Fruit fly (Drosophila melanogaster) whole organism, embryonic: Measurements from ENCODE around the gene Traf4.

Experiments
- Atf-2 ChIP-seq: fragments of 200-800 bp; sonication (Bioruptor generic); optimal IDR thresholded peaks from 2 replicates; lab custom pipeline; 2016; ENCODE audit warnings: missing biosample characterization, missing genetic modification characterization
- CG10431 ChIP-seq: fragments of 200-800 bp; sonication (Bioruptor generic); optimal IDR thresholded peaks from 3 replicates; lab custom pipeline; 2018; ENCODE audit warnings: missing biosample characterization, mild to moderate bottlenecking, missing genetic modification characterization
- CG11085 ChIP-seq: fragments of 200-800 bp; sonication (Bioruptor generic); IDR thresholded peaks from 2 replicates; pipeline ENCODE4 v1.3.6; 2022; ENCODE audit warnings: missing biosample characterization, missing genetic modification characterization
- CG11696 ChIP-seq: fragments of 200-800 bp; sonication (Bioruptor generic); IDR thresholded peaks from 2 replicates; pipeline ENCODE4 v1.3.6; 2022; ENCODE audit warnings: missing biosample characterization, missing genetic modification characterization
- CG12236 ChIP-seq: fragments of 200-800 bp; sonication (Bioruptor generic); optimal IDR thresholded peaks from 2 replicates; lab custom pipeline; 2016; ENCODE audit warnings: missing biosample characterization, missing genetic modification characterization
- CG13123 ChIP-seq: fragments of 200-800 bp; sonication (Bioruptor generic); optimal IDR thresholded peaks from 2 replicates; lab custom pipeline; 2016; ENCODE audit warnings: missing biosample characterization, missing genetic modification characterization
- CG15269 ChIP-seq: fragments of 200-800 bp; sonication (Bioruptor generic); optimal IDR thresholded peaks from 2 replicates; lab custom pipeline; 2018; ENCODE audit warnings: missing biosample characterization, mild to moderate bottlenecking, missing genetic modification characterization, moderate library complexity
- CG2120 ChIP-seq: fragments of 200-800 bp; sonication (Bioruptor generic); optimal IDR thresholded peaks from 3 replicates; lab custom pipeline; 2016; ENCODE audit warnings: missing biosample characterization, missing genetic modification characterization
- CG2129 ChIP-seq: fragments of 200-800 bp; sonication (Bioruptor generic); IDR thresholded peaks from 2 replicates; pipeline ENCODE4 v1.3.6; 2022; ENCODE audit warnings: missing biosample characterization, missing genetic modification characterization; ENCODE audit not compliant: partially characterized antibody
- CG2875 ChIP-seq: fragments of 200-800 bp; sonication (Bioruptor generic); optimal IDR thresholded peaks from 2 replicates; lab custom pipeline; 2017; ENCODE audit warnings: missing biosample characterization, mild to moderate bottlenecking, missing genetic modification characterization, missing genetic modification reagents
- CG30431 ChIP-seq: fragments of 200-800 bp; sonication (Bioruptor generic); optimal IDR thresholded peaks from 2 replicates; lab custom pipeline; 2017; ENCODE audit warnings: missing biosample characterization, missing genetic modification characterization
- CG3847 ChIP-seq: fragments of 200-800 bp; sonication (Bioruptor generic); IDR thresholded peaks from 2 replicates; pipeline ENCODE4 v1.3.6; 2022; ENCODE audit warnings: missing biosample characterization, missing genetic modification characterization
- CG4854 ChIP-seq: fragments of 200-800 bp; sonication (Bioruptor generic); optimal IDR thresholded peaks from 2 replicates; lab custom pipeline; 2016; ENCODE audit warnings: missing biosample characterization, missing genetic modification characterization, inconsistent platforms
- CG5180 ChIP-seq: fragments of 200-800 bp; sonication (Bioruptor generic); optimal IDR thresholded peaks from 3 replicates; lab custom pipeline; 2017; ENCODE audit warnings: missing biosample characterization, missing genetic modification characterization, mild to moderate bottlenecking, moderate library complexity, missing genetic modification reagents
- CG6689 ChIP-seq: fragments of 200-800 bp; sonication (Bioruptor generic); IDR thresholded peaks from 2 replicates; pipeline ENCODE4 v1.3.6; 2022; ENCODE audit warnings: missing biosample characterization, missing genetic modification characterization
- CG7987 ChIP-seq: fragments of 200-800 bp; sonication (Bioruptor generic); optimal IDR thresholded peaks from 2 replicates; lab custom pipeline; 2018; ENCODE audit warnings: missing biosample characterization, mild to moderate bottlenecking, missing genetic modification characterization, moderate library complexity
- CG8281 ChIP-seq: fragments of 200-800 bp; sonication (Bioruptor generic); optimal IDR thresholded peaks from 2 replicates; lab custom pipeline; 2018; ENCODE audit warnings: missing biosample characterization, mild to moderate bottlenecking, missing genetic modification characterization, moderate library complexity
- Camta ChIP-seq: fragments of 200-800 bp; sonication (Bioruptor generic); optimal IDR thresholded peaks from 2 replicates; lab custom pipeline; 2016; ENCODE audit warnings: missing biosample characterization, missing genetic modification characterization
- D ChIP-seq, 2 experiments: fragments of 200-800 bp in 1 of 2; fragments of >200 bp in 1 of 2; sonication (Bioruptor generic) in 1 of 2; optimal IDR thresholded peaks; 2 replicates in 1 of 2; 3 replicates in 1 of 2; lab custom pipeline; 2017; ENCODE audit warnings: mild to moderate bottlenecking in 1 of 2, missing biosample characterization in 1 of 2, missing genetic modification characterization in 1 of 2, missing genetic modification reagents in 1 of 2
- Eip74EF ChIP-seq, 2 experiments: fragments of 200-800 bp in 1 of 2; fragments of >200 bp in 1 of 2; sonication (Bioruptor generic) in 1 of 2; optimal IDR thresholded peaks; 2 replicates each; lab custom pipeline; 2017 to 2019; ENCODE audit warnings: missing biosample characterization in 2 of 2, missing genetic modification characterization in 2 of 2, mild to moderate bottlenecking in 1 of 2, moderate library complexity in 1 of 2
- H15 ChIP-seq: fragments of 200-800 bp; sonication (Bioruptor generic); IDR thresholded peaks from 3 replicates; pipeline ENCODE4 v1.3.6; 2022; ENCODE audit warnings: missing biosample characterization, missing genetic modification characterization
- HLH3B ChIP-seq: fragments of 200-800 bp; sonication (Bioruptor generic); IDR thresholded peaks from 2 replicates; pipeline ENCODE4 v1.3.6; 2022; ENCODE audit warnings: missing biosample characterization, missing genetic modification characterization
- Hey ChIP-seq: fragments of 200-800 bp; sonication (Bioruptor generic); optimal IDR thresholded peaks from 3 replicates; lab custom pipeline; 2018; ENCODE audit warnings: missing biosample characterization, mild to moderate bottlenecking, missing genetic modification characterization
- Hr39 ChIP-seq: fragments of >200 bp; optimal IDR thresholded peaks from 2 replicates; lab custom pipeline; 2017
- Lhr ChIP-seq: fragments of 200-800 bp; sonication (Bioruptor generic); optimal IDR thresholded peaks from 3 replicates; lab custom pipeline; 2017; ENCODE audit warnings: mild to moderate bottlenecking, missing biosample characterization, missing genetic modification reagents, missing genetic modification characterization
- Meics ChIP-seq: fragments of 200-800 bp; sonication (Bioruptor generic); optimal IDR thresholded peaks from 2 replicates; lab custom pipeline; 2017; ENCODE audit warnings: missing biosample characterization, mild to moderate bottlenecking, missing genetic modification characterization
- Ptx1 ChIP-seq: fragments of 200-800 bp; sonication (Bioruptor generic); IDR thresholded peaks from 2 replicates; pipeline ENCODE4 v1.3.6; 2022; ENCODE audit warnings: missing biosample characterization, missing genetic modification characterization
- Sin3A ChIP-seq: fragments of >200 bp; optimal IDR thresholded peaks from 2 replicates; lab custom pipeline; 2018
- Six4 ChIP-seq: fragments of 200-800 bp; sonication (Bioruptor generic); optimal IDR thresholded peaks from 2 replicates; lab custom pipeline; 2016; ENCODE audit warnings: missing biosample characterization, missing genetic modification characterization
- amos ChIP-seq: fragments of 200-800 bp; sonication (Bioruptor generic); IDR thresholded peaks from 2 replicates; pipeline ENCODE4 v1.3.6; 2022; ENCODE audit warnings: missing biosample characterization, missing genetic modification characterization; ENCODE audit not compliant: partially characterized antibody
- az2 ChIP-seq: fragments of 200-800 bp; sonication (Bioruptor generic); optimal IDR thresholded peaks from 3 replicates; lab custom pipeline; 2016; ENCODE audit warnings: missing biosample characterization, missing genetic modification characterization
- bowl ChIP-seq: fragments of 200-800 bp; sonication (Bioruptor generic); IDR thresholded peaks from 2 replicates; pipeline ENCODE4 v1.3.6; 2022; ENCODE audit warnings: missing biosample characterization, missing genetic modification characterization
- crc ChIP-seq: fragments of 200-800 bp; sonication (Bioruptor generic); optimal IDR thresholded peaks from 2 replicates; lab custom pipeline; 2016; ENCODE audit warnings: missing biosample characterization, missing genetic modification characterization
- dpn ChIP-seq, 2 experiments: fragments of 200-800 bp; sonication (Bioruptor generic); optimal IDR thresholded peaks; 3 replicates each; lab custom pipeline; 2016; ENCODE audit warnings: missing biosample characterization in 2 of 2, missing genetic modification characterization in 2 of 2
- fru ChIP-seq: fragments of >200 bp; optimal IDR thresholded peaks from 2 replicates; lab custom pipeline; 2017
- hb ChIP-seq: fragments of 200-800 bp; sonication (Bioruptor generic); IDR thresholded peaks from 3 replicates; pipeline ENCODE4 v1.3.6; 2022; ENCODE audit warnings: missing biosample characterization, missing genetic modification characterization; ENCODE audit not compliant: partially characterized antibody
- her ChIP-seq: fragments of 200-800 bp; sonication (Bioruptor generic); optimal IDR thresholded peaks from 2 replicates; lab custom pipeline; 2016; ENCODE audit warnings: missing biosample characterization, missing genetic modification characterization
- kni ChIP-seq: fragments of 200-800 bp; sonication (Bioruptor generic); optimal IDR thresholded peaks from 3 replicates; lab custom pipeline; 2017; ENCODE audit warnings: mild to moderate bottlenecking, missing biosample characterization, missing genetic modification reagents, missing genetic modification characterization
- pnt ChIP-seq: fragments of 200-800 bp; sonication (Bioruptor generic); optimal IDR thresholded peaks from 3 replicates; lab custom pipeline; 2016; ENCODE audit warnings: missing biosample characterization, missing genetic modification characterization
- pros ChIP-seq: fragments of 200-800 bp; sonication (Bioruptor generic); optimal IDR thresholded peaks from 3 replicates; lab custom pipeline; 2019; ENCODE audit warnings: missing biosample characterization, mild to moderate bottlenecking, missing genetic modification characterization, moderate library complexity
- ranshi ChIP-seq: fragments of 200-800 bp; sonication (Bioruptor generic); IDR thresholded peaks from 2 replicates; pipeline ENCODE4 v1.3.6; 2022; ENCODE audit warnings: missing biosample characterization, missing genetic modification characterization
- rib ChIP-seq: fragments of 200-800 bp; sonication (Bioruptor generic); IDR thresholded peaks from 2 replicates; pipeline ENCODE4 v1.3.6; 2022; ENCODE audit warnings: missing biosample characterization, missing genetic modification characterization
- sima ChIP-seq: fragments of 200-800 bp; sonication (Bioruptor generic); optimal IDR thresholded peaks from 2 replicates; lab custom pipeline; 2016; ENCODE audit warnings: missing biosample characterization, missing genetic modification characterization
- tap ChIP-seq: fragments of 200-800 bp; optimal IDR thresholded peaks from 3 replicates; lab custom pipeline; 2019; ENCODE audit warnings: missing biosample characterization, mild to moderate bottlenecking, missing genetic modification characterization, moderate library complexity
- toy ChIP-seq: fragments of 200-800 bp; sonication (Bioruptor generic); IDR thresholded peaks from 2 replicates; pipeline ENCODE4 v1.3.6; 2022; ENCODE audit warnings: missing biosample characterization, missing genetic modification characterization
- vvl ChIP-seq: fragments of 200-800 bp; sonication (Bioruptor generic); IDR thresholded peaks from 2 replicates; pipeline ENCODE4 v1.3.6; 2022; ENCODE audit warnings: missing biosample characterization, missing genetic modification characterization
- wdn ChIP-seq: fragments of 200-800 bp; sonication (Bioruptor generic); IDR thresholded peaks from 2 replicates; pipeline ENCODE4 v1.3.6; 2022; ENCODE audit warnings: missing biosample characterization, missing genetic modification characterization
- wor ChIP-seq: fragments of 200-800 bp; sonication (Bioruptor generic); IDR thresholded peaks from 2 replicates; pipeline ENCODE4 v1.3.6; 2022; ENCODE audit warnings: missing biosample characterization, missing genetic modification characterization
- zen ChIP-seq: fragments of 200-800 bp; sonication (Bioruptor generic); optimal IDR thresholded peaks from 3 replicates; lab custom pipeline; 2018; ENCODE audit warnings: missing biosample characterization, mild to moderate bottlenecking, missing genetic modification characterization, moderate library complexity

Gene Traf4

dm6 chr2L:4332962-4333757, 28.6 kb upstream of the Traf4 start (continued):
- peak; percentile 62 for TF ChIP-seq crc (GFP tag; lab: Kevin White, UChicago)
- TF ChIP-seq CG11696 (GFP tag; lab: Robert Waterston, UW): peak; percentile 65
- TF ChIP-seq CG2875: peak; percentile 63
- TF ChIP-seq kni: peak; percentile 97
- peak; percentile 64 for TF ChIP-seq bowl (GFP tag; lab: Robert Waterston, UW)
- peak; percentile 89 for TF ChIP-seq HLH3B (GFP tag; lab: Robert Waterston, UW)
- no peak; the same call in 1 of the 2 replicates for TF ChIP-seq amos
- TF ChIP-seq CG30431 (GFP tag; lab: Kevin White, UChicago): peak; percentile 70
- peak; percentile 79 for TF ChIP-seq Atf-2 (GFP tag; lab: Kevin White, UChicago)
- no peak for TF ChIP-seq Hr39 (lab: Kevin White, UChicago)
- no peak for TF ChIP-seq CG2129 (GFP tag; lab: Robert Waterston, UW)
- peak; percentile 42 for TF ChIP-seq zen (tag; lab: Kevin White, UChicago)
- peak; percentile 74 for TF ChIP-seq CG15269 (tag; lab: Kevin White, UChicago)
- peak; percentile 55 for TF ChIP-seq CG7987 (GFP tag; lab: Kevin White, UChicago)
- TF ChIP-seq wor (GFP tag; lab: Robert Waterston, UW): peak; percentile 73
- TF ChIP-seq pros (GFP tag; lab: Kevin White, UChicago): peak; percentile 68
- TF ChIP-seq CG8281 (tag; lab: Kevin White, UChicago): peak; percentile 87
- peak; percentile 71 for TF ChIP-seq wdn (GFP tag; lab: Robert Waterston, UW)
- peak; percentile 83 for TF ChIP-seq Meics (GFP tag; lab: Kevin White, UChicago)
- TF ChIP-seq toy: peak; percentile 46; the same call in 1 of the 2 replicates
- TF ChIP-seq az2 (GFP tag; lab: Kevin White, UChicago): peak; percentile 69
- TF ChIP-seq Hey (tag; lab: Kevin White, UChicago): peak; percentile 99
- TF ChIP-seq CG2120: peak; percentile 75
- TF ChIP-seq CG4854 (GFP tag; lab: Kevin White, UChicago): peak; percentile 70
- TF ChIP-seq Lhr: peak; percentile 36
- peak; percentile 44 for TF ChIP-seq CG5180
- no peak for TF ChIP-seq fru (lab: Kevin White, UChicago)
- TF ChIP-seq H15: peak; percentile 79
- TF ChIP-seq sima (GFP tag; lab: Kevin White, UChicago): peak; percentile 9
- TF ChIP-seq tap: peak; percentile 65
- TF ChIP-seq her (GFP tag; lab: Kevin White, UChicago): peak; percentile 92
- peak; percentile 83 to 87 for TF ChIP-seq dpn (GFP tag; optimal IDR thresholded peaks at IDR 0.05; lab: Kevin White, UChicago)
- 0 out of 2 replicates have a peak, but pooled peaks have one; percentile 37 for TF ChIP-seq CG11085
- peak; percentile 90 for TF ChIP-seq vvl
- TF ChIP-seq Sin3A: no peak
- peak; percentile 75 for TF ChIP-seq pnt (GFP tag; lab: Kevin White, UChicago)
- peak; percentile 45 for TF ChIP-seq Six4 (GFP tag; lab: Kevin White, UChicago)
- TF ChIP-seq CG13123 (GFP tag; lab: Kevin White, UChicago): peak; percentile 68
- peak; percentile 68 for TF ChIP-seq CG3847 (GFP tag; lab: Robert Waterston, UW)
- TF ChIP-seq rib (GFP tag; lab: Robert Waterston, UW): 0 out of 2 replicates have a peak, but pooled peaks have one; percentile 27
- peak; percentile 58 for TF ChIP-seq Camta (GFP tag; lab: Kevin White, UChicago)
- TF ChIP-seq Ptx1 (GFP tag; lab: Robert Waterston, UW): peak; percentile 84
- peak; percentile 81 for TF ChIP-seq ranshi
- peak in 1 of 2 experiments; percentile 76 for TF ChIP-seq Eip74EF (GFP tag; optimal IDR thresholded peaks at IDR 0.05; lab: Kevin White, UChicago)
- TF ChIP-seq CG12236 (GFP tag; lab: Kevin White, UChicago): peak; percentile 65
- no peak for TF ChIP-seq hb
- peak; percentile 39 for TF ChIP-seq CG10431 (GFP tag; lab: Kevin White, UChicago)
- TF ChIP-seq CG6689 (GFP tag; lab: Robert Waterston, UW): peak; percentile 85
- no peak for TF ChIP-seq D (optimal IDR thresholded peaks at IDR 0.05; lab: Kevin White, UChicago)
- peak; percentile 59 for TF ChIP-seq D (GFP tag; optimal IDR thresholded peaks at IDR 0.05; lab: Kevin White, UChicago)
